Worm (Caenorhabditis elegans) whole organism, L4/young adult: Measurements from ENCODE around the gene C16E9.2.

Source experiments
- W03F9.2 ChIP-seq: fragments of 150-350 bp; optimal IDR thresholded peaks from 2 replicates; lab custom pipeline; 2014; ENCODE audit warnings: missing biosample characterization, missing genetic modification characterization
- him-1 ChIP-seq: sonication (generic microtip); optimal IDR thresholded peaks from 2 replicates; lab custom pipeline; 2016; ENCODE audit warnings: missing genotype, missing genetic modification reagents, missing genetic modification characterization, missing compliant biosample characterization

DNA sequence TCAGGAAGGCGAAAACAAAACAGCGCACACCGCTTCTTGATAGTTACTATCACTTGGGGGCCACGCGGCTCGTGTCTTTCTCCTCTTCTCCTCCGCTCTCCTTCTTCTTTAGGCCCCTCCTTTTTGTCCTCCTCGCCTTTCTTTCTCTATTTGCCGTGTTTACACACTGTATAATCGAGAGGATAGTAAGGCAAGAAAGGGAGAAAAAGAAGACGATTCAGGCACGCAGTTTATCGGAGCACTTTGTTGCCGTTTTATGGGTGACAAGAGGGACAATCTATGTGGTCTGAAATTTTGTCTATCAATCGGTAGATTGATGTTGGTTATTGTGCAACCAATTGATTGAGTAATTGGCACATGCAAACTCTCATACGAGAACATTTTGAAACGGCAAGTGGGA is 3.4 kb upstream of the C16E9.2 start, which contains the start of gene F14B8.6:
- TF ChIP-seq him-1 (tag; lab: Kevin White, UChicago): no peak
- no peak for TF ChIP-seq W03F9.2 (tag; lab: Kevin White, UChicago)
